Fruit fly (Drosophila melanogaster) whole organism, pupa: ENCODE results near the gene CG32071.
A peak's percentile ranks its signal among the peaks of the same experiment; 100 is the strongest.

Experiments used
- CG10348 ChIP-seq: fragments of 200-800 bp; sonication (Bioruptor generic); IDR thresholded peaks from 2 replicates; pipeline ENCODE4 v1.3.6; 2022; ENCODE audit warnings: missing biosample characterization, missing genetic modification characterization
- CG12605 ChIP-seq: fragments of 200-800 bp; sonication (Bioruptor generic); IDR thresholded peaks from 2 replicates; pipeline ENCODE4 v1.3.6; 2022; ENCODE audit warnings: missing biosample characterization, missing genetic modification characterization
- CG13204 ChIP-seq: fragments of 200-800 bp; sonication (Bioruptor generic); optimal IDR thresholded peaks from 2 replicates; lab custom pipeline; 2018; ENCODE audit warnings: missing biosample characterization, mild to moderate bottlenecking, missing genetic modification characterization, moderate library complexity
- CG14655 ChIP-seq: fragments of 200-800 bp; sonication (Bioruptor generic); optimal IDR thresholded peaks from 3 replicates; lab custom pipeline; 2017; ENCODE audit warnings: mild to moderate bottlenecking, missing biosample characterization, missing genetic modification reagents, missing genetic modification characterization
- CG15710 ChIP-seq: fragments of 200-800 bp; sonication (Bioruptor generic); optimal IDR thresholded peaks from 2 replicates; lab custom pipeline; 2018; ENCODE audit warnings: missing biosample characterization, mild to moderate bottlenecking, missing genetic modification characterization, moderate library complexity
- CG17806 ChIP-seq: fragments of 200-800 bp; sonication (Bioruptor generic); optimal IDR thresholded peaks from 2 replicates; lab custom pipeline; 2018; ENCODE audit warnings: missing biosample characterization, mild to moderate bottlenecking, missing genetic modification characterization, moderate library complexity
- CG32121 ChIP-seq: fragments of 200-800 bp; sonication (Bioruptor generic); IDR thresholded peaks from 2 replicates; pipeline ENCODE4 v1.3.6; 2022; ENCODE audit warnings: missing biosample characterization, missing genetic modification characterization
- CG34367 ChIP-seq: fragments of 200-800 bp; sonication (Bioruptor generic); optimal IDR thresholded peaks from 2 replicates; lab custom pipeline; 2018; ENCODE audit warnings: missing biosample characterization, mild to moderate bottlenecking, missing genetic modification characterization
- CG4496 ChIP-seq: fragments of 200-800 bp; sonication (Bioruptor generic); IDR thresholded peaks from 3 replicates; pipeline ENCODE4 v1.3.6; 2022; ENCODE audit warnings: missing biosample characterization, missing genetic modification characterization
- CG8159 ChIP-seq: fragments of 200-800 bp; sonication (Bioruptor generic); optimal IDR thresholded peaks from 3 replicates; lab custom pipeline; 2018; ENCODE audit warnings: missing biosample characterization, mild to moderate bottlenecking, missing genetic modification characterization, moderate library complexity
- CG8301 ChIP-seq: fragments of 200-800 bp; sonication (Bioruptor generic); optimal IDR thresholded peaks from 2 replicates; lab custom pipeline; 2018; ENCODE audit warnings: missing biosample characterization, mild to moderate bottlenecking, missing genetic modification characterization
- CG9948 ChIP-seq: fragments of 200-800 bp; sonication (Bioruptor generic); optimal IDR thresholded peaks from 2 replicates; lab custom pipeline; 2018; ENCODE audit warnings: missing biosample characterization, mild to moderate bottlenecking, missing genetic modification characterization, moderate library complexity
- D1 ChIP-seq: fragments of 200-800 bp; sonication (Bioruptor generic); optimal IDR thresholded peaks from 2 replicates; lab custom pipeline; 2018; ENCODE audit warnings: missing biosample characterization, mild to moderate bottlenecking, missing genetic modification characterization, moderate library complexity
- EcR ChIP-seq: fragments of 200-800 bp; sonication (Bioruptor generic); optimal IDR thresholded peaks from 3 replicates; lab custom pipeline; 2019; ENCODE audit warnings: missing biosample characterization, missing genetic modification characterization, mild to moderate bottlenecking, moderate library complexity, missing genetic modification reagents
- Ets98B ChIP-seq: fragments of 200-800 bp; sonication (Bioruptor generic); IDR thresholded peaks from 2 replicates; pipeline ENCODE4 v1.3.6; 2022; ENCODE audit warnings: missing biosample characterization, missing genetic modification characterization
- Pif1A ChIP-seq: fragments of 200-800 bp; sonication (Bioruptor generic); optimal IDR thresholded peaks from 3 replicates; lab custom pipeline; 2016; ENCODE audit warnings: missing biosample characterization, missing genetic modification characterization
- Pif1B ChIP-seq: fragments of 200-800 bp; sonication (Bioruptor generic); optimal IDR thresholded peaks from 3 replicates; lab custom pipeline; 2016; ENCODE audit warnings: missing biosample characterization, missing genetic modification characterization
- Snoo ChIP-seq: fragments of 200-800 bp; sonication (Bioruptor generic); optimal IDR thresholded peaks from 3 replicates; lab custom pipeline; 2017; ENCODE audit warnings: missing biosample characterization, mild to moderate bottlenecking, missing genetic modification characterization, inconsistent platforms
- fd96Ca ChIP-seq: fragments of 200-800 bp; sonication (Bioruptor generic); IDR thresholded peaks from 3 replicates; pipeline ENCODE4 v1.3.6; 2022; ENCODE audit warnings: missing biosample characterization, missing genetic modification characterization
- gl ChIP-seq: fragments of 200-800 bp; sonication (Bioruptor generic); optimal IDR thresholded peaks from 2 replicates; lab custom pipeline; 2018; ENCODE audit warnings: missing biosample characterization, mild to moderate bottlenecking, missing genetic modification characterization
- rn ChIP-seq: fragments of 200-800 bp; sonication (Bioruptor generic); IDR thresholded peaks from 2 replicates; pipeline ENCODE4 v1.3.6; 2022; ENCODE audit warnings: missing biosample characterization, missing genetic modification characterization

Gene CG32071

dm6 chr3L:11096195-11096908 lies 7.3 kb downstream of the CG32071 start, which contains the start of the genes CG46439, Iyd and CG33947:
CG46439 (minus strand) TSS chr3L:11096245.
Iyd (minus strand) TSS chr3L:11096245.
CG33947 (plus strand) TSS chr3L:11096496.
- TF ChIP-seq Snoo (tag; lab: Kevin White, UChicago), result peak; percentile 42
- TF ChIP-seq EcR, result no peak
- peak; percentile 71 for TF ChIP-seq CG8159 (tag; lab: Kevin White, UChicago)
- TF ChIP-seq D1 (tag; lab: Kevin White, UChicago), result peak; percentile 69
- peak; percentile 93 for TF ChIP-seq gl
- TF ChIP-seq CG8301, result peak; percentile 76
- peak; percentile 76 for TF ChIP-seq Ets98B (GFP tag; lab: Robert Waterston, UW)
- TF ChIP-seq Pif1B (GFP tag; lab: Kevin White, UChicago), result peak; percentile 87
- peak; percentile 13 for TF ChIP-seq CG13204 (GFP tag; lab: Kevin White, UChicago)
- peak; percentile 69 for TF ChIP-seq CG32121 (GFP tag; lab: Robert Waterston, UW)
- peak; percentile 88 for TF ChIP-seq Pif1A (GFP tag; lab: Kevin White, UChicago)
- TF ChIP-seq fd96Ca (GFP tag; lab: Robert Waterston, UW), result peak; percentile 82
- peak; percentile 83 for TF ChIP-seq CG4496
- TF ChIP-seq CG9948 (tag; lab: Kevin White, UChicago), result peak; percentile 41
- 0 out of 2 replicates have a peak, but pooled peaks have one; percentile 6 for TF ChIP-seq rn (GFP tag; lab: Robert Waterston, UW)
- TF ChIP-seq CG17806 (tag; lab: Kevin White, UChicago), result peak; percentile 61
- TF ChIP-seq CG12605 (GFP tag; lab: Robert Waterston, UW), result peak; percentile 94
- TF ChIP-seq CG14655 (GFP tag; lab: Kevin White, UChicago), result peak; percentile 74
- TF ChIP-seq CG15710 (tag; lab: Kevin White, UChicago), result peak; percentile 61
- peak; percentile 51 for TF ChIP-seq CG34367
- TF ChIP-seq CG10348 (GFP tag; lab: Robert Waterston, UW), result no peak

dm6 chr3L:11094279-11094678 lies 9.4 kb downstream of the CG32071 start:
- peak; percentile 56 for TF ChIP-seq EcR
- TF ChIP-seq CG32121 (GFP tag; lab: Robert Waterston, UW), result no peak
- TF ChIP-seq CG15710 (tag; lab: Kevin White, UChicago), result no peak
- TF ChIP-seq, all 21 proteins: peak for 1

dm6 chr3L:11093046-11093520 lies 10.6 kb downstream of the CG32071 start, which contains the start of gene JIL-1:
JIL-1 (minus strand) TSS chr3L:11093193.
- no peak for TF ChIP-seq gl
- peak; percentile 42 for TF ChIP-seq CG15710 (tag; lab: Kevin White, UChicago)
- TF ChIP-seq CG17806 (tag; lab: Kevin White, UChicago), result peak; percentile 14
- TF ChIP-seq Ets98B (GFP tag; lab: Robert Waterston, UW), result peak; percentile 77
- TF ChIP-seq CG9948 (tag; lab: Kevin White, UChicago), result no peak
- peak; percentile 5 for TF ChIP-seq CG8301
- peak; percentile 44 for TF ChIP-seq Pif1A (GFP tag; lab: Kevin White, UChicago)
- TF ChIP-seq CG12605 (GFP tag; lab: Robert Waterston, UW), result no peak
- TF ChIP-seq Snoo (tag; lab: Kevin White, UChicago), result peak; percentile 20
- no peak for TF ChIP-seq CG13204 (GFP tag; lab: Kevin White, UChicago)
- no peak for TF ChIP-seq CG34367
- TF ChIP-seq CG8159 (tag; lab: Kevin White, UChicago), result peak; percentile 41
- TF ChIP-seq D1 (tag; lab: Kevin White, UChicago), result peak; percentile 57
- peak; percentile 44 for TF ChIP-seq Pif1B (GFP tag; lab: Kevin White, UChicago)
- peak; percentile 21 for TF ChIP-seq CG14655 (GFP tag; lab: Kevin White, UChicago)
- TF ChIP-seq CG10348 (GFP tag; lab: Robert Waterston, UW), result no peak
- peak; percentile 50; the same call in 2 of the 3 replicates for TF ChIP-seq CG4496
- peak; percentile 69 for TF ChIP-seq fd96Ca (GFP tag; lab: Robert Waterston, UW)
- 0 out of 2 replicates have a peak, but pooled peaks have one; percentile 10 for TF ChIP-seq rn (GFP tag; lab: Robert Waterston, UW)
- TF ChIP-seq CG32121 (GFP tag; lab: Robert Waterston, UW), result peak; percentile 38; the same call in 1 of the 2 replicates
- TF ChIP-seq EcR, result no peak

- TF ChIP-seq CG12605 (GFP tag; lab: Robert Waterston, UW), result no peak
- TF ChIP-seq gl, result no peak
- no peak for TF ChIP-seq CG9948 (tag; lab: Kevin White, UChicago)
- TF ChIP-seq CG34367, result no peak
- TF ChIP-seq, all 21 proteins: peak for 0
Observed at dm6 chr3L:11092610-11092961, 11.1 kb downstream of the CG32071 start.

dm6 chr3L:11091943-11092609 lies 11.6 kb downstream of the CG32071 start:
- peak; percentile 25 for TF ChIP-seq CG8159 (tag; lab: Kevin White, UChicago)
- TF ChIP-seq CG34367, result no peak
- TF ChIP-seq CG17806 (tag; lab: Kevin White, UChicago), result no peak
- TF ChIP-seq EcR, result no peak
- TF ChIP-seq Pif1A (GFP tag; lab: Kevin White, UChicago), result peak; percentile 36
- TF ChIP-seq Pif1B (GFP tag; lab: Kevin White, UChicago), result peak; percentile 50
- TF ChIP-seq CG13204 (GFP tag; lab: Kevin White, UChicago), result peak; percentile 34
- TF ChIP-seq D1 (tag; lab: Kevin White, UChicago), result no peak
- TF ChIP-seq fd96Ca (GFP tag; lab: Robert Waterston, UW), result peak; percentile 52; the same call in 1 of the 3 replicates
- peak; percentile 33 for TF ChIP-seq CG14655 (GFP tag; lab: Kevin White, UChicago)
- peak; percentile 23 for TF ChIP-seq CG15710 (tag; lab: Kevin White, UChicago)
- TF ChIP-seq CG12605 (GFP tag; lab: Robert Waterston, UW), result 0 out of 2 replicates have a peak, but pooled peaks have one; percentile 21
- peak; percentile 50 for TF ChIP-seq CG4496
- TF ChIP-seq CG9948 (tag; lab: Kevin White, UChicago), result no peak
- peak; percentile 57; the same call in 1 of the 2 replicates for TF ChIP-seq CG32121 (GFP tag; lab: Robert Waterston, UW)
- TF ChIP-seq CG10348 (GFP tag; lab: Robert Waterston, UW), result no peak
- peak; percentile 60 for TF ChIP-seq Snoo (tag; lab: Kevin White, UChicago)
- TF ChIP-seq Ets98B (GFP tag; lab: Robert Waterston, UW), result peak; percentile 49
- no peak for TF ChIP-seq gl
- peak; percentile 4 for TF ChIP-seq CG8301
